Worm (Caenorhabditis elegans) whole organism, L4 larva: ENCODE measurements around the gene K11H12.9.

Source experiments
- D1046.2 ChIP-seq: fragments of 200-800 bp; sonication (Bioruptor generic); IDR thresholded peaks from 2 replicates; pipeline ENCODE4 v1.3.6; 2022; ENCODE audit warnings: missing genetic modification characterization, missing compliant biosample characterization
- F10B5.3 ChIP-seq: sonication (generic microtip); optimal IDR thresholded peaks from 2 replicates; lab custom pipeline; 2016; ENCODE audit warnings: mild to moderate bottlenecking, missing genetic modification characterization, missing compliant biosample characterization
- Y105C5A.15 ChIP-seq: fragments of 200-800 bp; sonication (Bioruptor generic); IDR thresholded peaks from 2 replicates; pipeline ENCODE4 v1.3.6; 2022; ENCODE audit warnings: missing genetic modification characterization, missing compliant biosample characterization
- Y75B8A.6 ChIP-seq: fragments of 200-800 bp; sonication (Bioruptor generic); IDR thresholded peaks from 2 replicates; pipeline ENCODE4 v1.3.6; 2022; ENCODE audit warnings: missing genetic modification reagents, missing genetic modification characterization, missing compliant biosample characterization
- aha-1 ChIP-seq: fragments of 150-350 bp; peaks from one replicate; lab custom pipeline; 2014; ENCODE audit warnings: missing biosample characterization, missing genetic modification characterization
- ceh-82 ChIP-seq: sonication (generic microtip); optimal IDR thresholded peaks from 2 replicates; lab custom pipeline; 2017; ENCODE audit warnings: missing biosample characterization, missing genetic modification characterization
- ctbp-1 ChIP-seq: fragments of 200-800 bp; sonication (Bioruptor generic); IDR thresholded peaks from 2 replicates; pipeline ENCODE4 v1.3.6; 2022; ENCODE audit warnings: missing genetic modification reagents, missing genetic modification characterization, missing compliant biosample characterization
- daf-19 ChIP-seq: fragments of 200-800 bp; sonication (Bioruptor generic); conservative IDR thresholded peaks from 2 replicates; pipeline ENCODE4 v1.3.6; 2022; ENCODE audit warnings: missing genetic modification characterization, missing compliant biosample characterization
- dpl-1 ChIP-seq: fragments of 150-350 bp; optimal IDR thresholded peaks from 2 replicates; lab custom pipeline; 2014; ENCODE audit warnings: missing biosample characterization, missing genetic modification reagents, missing genetic modification characterization
- egl-43 ChIP-seq: fragments of 200-800 bp; sonication (Bioruptor generic); IDR thresholded peaks from 2 replicates; pipeline ENCODE4 v1.3.6; 2022; ENCODE audit warnings: missing genetic modification reagents, missing genetic modification characterization, missing compliant biosample characterization
- gei-8 ChIP-seq: fragments of 200-800 bp; sonication (Bioruptor generic); optimal IDR thresholded peaks from 2 replicates; lab custom pipeline; 2018; ENCODE audit warnings: mild to moderate bottlenecking, missing genetic modification characterization, missing compliant biosample characterization
- hlh-11 ChIP-seq: fragments of 200-800 bp; sonication (Bioruptor generic); optimal IDR thresholded peaks from 2 replicates; lab custom pipeline; 2018; ENCODE audit warnings: mild to moderate bottlenecking, missing genetic modification characterization, missing compliant biosample characterization
- lin-1 ChIP-seq: fragments of 200-800 bp; sonication (Bioruptor generic); IDR thresholded peaks from 2 replicates; pipeline ENCODE4 v1.3.6; 2022; ENCODE audit warnings: missing genetic modification reagents, missing genetic modification characterization, missing compliant biosample characterization
- lin-13 ChIP-seq: fragments of 150-350 bp; optimal IDR thresholded peaks from 2 replicates; lab custom pipeline; 2014; ENCODE audit warnings: missing biosample characterization, missing genetic modification reagents, missing genetic modification characterization
- lin-38 ChIP-seq: fragments of 200-800 bp; sonication (Bioruptor generic); IDR thresholded peaks from 2 replicates; pipeline ENCODE4 v1.3.6; 2022; ENCODE audit warnings: missing genetic modification reagents, missing genetic modification characterization, missing compliant biosample characterization
- lin-39 ChIP-seq: fragments of 150-350 bp; optimal IDR thresholded peaks from 2 replicates; lab custom pipeline; 2014; ENCODE audit warnings: missing biosample characterization, missing genetic modification reagents, missing genetic modification characterization
- nhr-10 ChIP-seq: fragments of 150-350 bp; optimal IDR thresholded peaks from 2 replicates; lab custom pipeline; 2014; ENCODE audit warnings: missing biosample characterization, missing genetic modification characterization
- nhr-11 ChIP-seq: fragments of 150-350 bp; optimal IDR thresholded peaks from 2 replicates; lab custom pipeline; 2014; ENCODE audit warnings: missing biosample characterization, missing genetic modification characterization
- nhr-237 ChIP-seq: sonication (generic microtip); optimal IDR thresholded peaks from 2 replicates; lab custom pipeline; 2017; ENCODE audit warnings: missing biosample characterization, missing genetic modification characterization
- nhr-41 ChIP-seq: fragments of 200-800 bp; sonication (Bioruptor generic); IDR thresholded peaks from 2 replicates; pipeline ENCODE4 v1.3.6; 2022; ENCODE audit warnings: missing genetic modification reagents, missing genetic modification characterization, missing compliant biosample characterization
- saeg-2 ChIP-seq: fragments of 200-800 bp; sonication (Bioruptor generic); IDR thresholded peaks from 2 replicates; pipeline ENCODE4 v1.3.6; 2022; ENCODE audit warnings: missing genetic modification reagents, missing genetic modification characterization, missing compliant biosample characterization
- unc-62 ChIP-seq, 3 experiments: fragments of 150-350 bp in 1 of 3; sonication (generic microtip); optimal IDR thresholded peaks in 2 of 3; peaks in 1 of 3; 1 replicate in 1 of 3; 2 replicates in 2 of 3; lab custom pipeline; 2014 to 2017; ENCODE audit warnings: missing biosample characterization in 3 of 3, missing genetic modification characterization in 3 of 3, missing genetic modification reagents in 3 of 3, missing genotype in 1 of 3
- vab-7 ChIP-seq: fragments of 200-800 bp; sonication (Bioruptor generic); IDR thresholded peaks from 2 replicates; pipeline ENCODE4 v1.3.6; 2022; ENCODE audit warnings: missing genetic modification reagents, missing genetic modification characterization, missing compliant biosample characterization
- zfp-2 ChIP-seq: sonication (generic microtip); optimal IDR thresholded peaks from 2 replicates; lab custom pipeline; 2016; ENCODE audit warnings: mild to moderate bottlenecking, missing genetic modification characterization, missing compliant biosample characterization
- ztf-7 ChIP-seq: fragments of 150-350 bp; optimal IDR thresholded peaks from 2 replicates; lab custom pipeline; 2014; ENCODE audit warnings: missing biosample characterization, missing genetic modification characterization

K11H12.9 gene

DNA sequence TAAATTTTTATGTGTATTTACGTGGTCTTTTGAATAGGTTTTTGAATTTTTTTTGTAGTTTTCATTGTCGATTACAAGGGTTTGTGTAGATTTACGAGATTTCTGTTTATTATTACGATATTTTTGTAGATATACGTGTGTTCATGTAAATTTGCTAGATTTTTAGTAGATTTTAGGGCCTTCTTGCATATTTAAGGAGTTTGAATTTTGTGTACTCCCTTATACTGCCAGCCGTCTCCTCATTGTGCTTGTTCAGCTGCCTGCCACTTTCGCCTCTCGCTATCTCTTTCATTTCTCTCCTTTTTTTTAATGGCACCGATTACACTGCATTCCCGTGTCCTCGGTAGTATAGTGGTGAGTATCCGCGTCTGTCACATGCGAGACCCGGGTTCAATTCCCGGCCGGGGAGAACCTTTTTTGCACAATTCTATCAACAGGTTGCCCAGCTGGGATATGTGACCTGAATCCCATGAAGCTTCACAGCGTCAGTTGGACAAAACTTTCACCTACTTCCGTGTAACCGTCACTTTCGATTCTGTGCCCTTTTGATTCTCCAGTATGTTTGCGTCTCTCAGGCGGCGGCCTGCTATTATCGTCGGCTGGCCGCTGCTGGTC, 33.4 kb downstream of the K11H12.9 start (continued):
- TF ChIP-seq F10B5.3 (peak; percentile 33), daf-19 (GFP tag; lab: Robert Waterston, UW) (peak; percentile 80), lin-13 (GFP tag; lab: Kevin White, UChicago) (no peak), lin-39 (tag; lab: Kevin White, UChicago) (no peak), nhr-10 (tag; lab: Kevin White, UChicago) (no peak), ztf-7 (tag; lab: Kevin White, UChicago) (peak; percentile 57)

DNA sequence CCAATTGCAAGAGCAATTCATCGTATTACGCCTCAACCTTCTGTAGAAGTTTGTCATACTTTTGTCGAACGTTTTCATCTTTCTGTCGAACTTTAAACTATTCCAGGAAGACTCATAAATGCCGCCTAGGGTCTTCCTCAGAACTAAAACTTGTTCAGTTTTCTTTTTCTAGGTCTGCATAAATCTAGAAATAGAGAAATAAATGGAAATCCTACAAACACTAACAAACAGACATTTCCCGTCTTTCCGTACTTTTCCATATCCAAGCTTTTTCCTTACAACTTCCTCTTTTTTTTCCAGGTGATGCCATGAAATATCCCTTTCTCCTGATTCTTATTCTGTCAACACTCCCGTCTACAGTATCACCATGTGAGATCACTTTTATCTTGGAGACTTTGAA, 34.7 kb downstream of the K11H12.9 start, which contains the start of gene cutl-28:
Gene cutl-28 (plus strand): TSS at position 301 of the 400 bp plus-strand sequence.
- TF ChIP-seq aha-1 (no peak), gei-8 (no peak), ctbp-1 (GFP tag; lab: Robert Waterston, UW) (no peak), ceh-82 (tag; lab: Kevin White, UChicago) (no peak), zfp-2 (tag; lab: Kevin White, UChicago) (no peak), nhr-11 (no peak), Y105C5A.15 (no peak), nhr-237 (tag; lab: Kevin White, UChicago) (no peak), egl-43 (GFP tag; lab: Robert Waterston, UW) (no peak), hlh-11 (no peak), D1046.2 (GFP tag; lab: Robert Waterston, UW) (no peak), lin-38 (GFP tag; lab: Robert Waterston, UW) (no peak), nhr-41 (GFP tag; lab: Robert Waterston, UW) (no peak), vab-7 (GFP tag; lab: Robert Waterston, UW) (no peak), lin-1 (GFP tag; lab: Robert Waterston, UW) (no peak)

- TF ChIP-seq aha-1 (peak; percentile 65), zfp-2 (tag; lab: Kevin White, UChicago) (no peak), unc-62 (GFP tag; optimal IDR thresholded peaks at IDR 0.05 in 1 of 2; lab: Kevin White, UChicago) (peak in 1 of 2 experiments; percentile 90), unc-62 (tag; optimal IDR thresholded peaks at IDR 0.05; lab: Kevin White, UChicago) (no peak)
These were observed 35.3 kb downstream of the K11H12.9 start for ce11 chrIV:684748-685147.

DNA sequence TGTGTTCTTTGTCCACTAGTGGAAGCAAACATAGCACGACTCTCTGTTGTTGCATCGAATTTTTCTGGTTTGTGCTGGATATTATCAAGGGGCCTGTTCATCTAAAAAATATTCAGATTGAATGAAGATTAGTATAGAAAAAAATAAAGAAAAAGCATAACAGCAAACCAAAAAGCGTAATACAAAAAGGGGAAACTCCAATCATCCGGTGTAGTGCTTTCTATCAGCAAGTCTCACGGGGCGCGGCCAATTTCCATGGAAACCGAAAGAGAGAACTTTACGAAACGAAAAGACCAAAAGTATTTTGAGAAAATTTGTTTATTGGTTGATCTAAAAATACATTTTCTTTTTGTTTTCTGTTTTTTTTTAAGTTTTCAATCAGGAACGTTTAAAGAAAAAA, 48.8 kb downstream of the K11H12.9 start, which contains the start of gene Y55F3C.17:
Gene Y55F3C.17 (minus strand): TSS at position 101 of the 400 bp plus-strand sequence.
- no peak for TF ChIP-seq Y105C5A.15
- TF ChIP-seq saeg-2: no peak
- no peak for TF ChIP-seq dpl-1 (GFP tag; lab: Kevin White, UChicago)
- TF ChIP-seq Y75B8A.6 (GFP tag; lab: Robert Waterston, UW): no peak
- peak; percentile 5 for TF ChIP-seq aha-1
- TF ChIP-seq, all 104 proteins: peak for 1
